Fruit fly (Drosophila melanogaster): ENCODE measurements around the gene eEF1alpha2.

DNA sequence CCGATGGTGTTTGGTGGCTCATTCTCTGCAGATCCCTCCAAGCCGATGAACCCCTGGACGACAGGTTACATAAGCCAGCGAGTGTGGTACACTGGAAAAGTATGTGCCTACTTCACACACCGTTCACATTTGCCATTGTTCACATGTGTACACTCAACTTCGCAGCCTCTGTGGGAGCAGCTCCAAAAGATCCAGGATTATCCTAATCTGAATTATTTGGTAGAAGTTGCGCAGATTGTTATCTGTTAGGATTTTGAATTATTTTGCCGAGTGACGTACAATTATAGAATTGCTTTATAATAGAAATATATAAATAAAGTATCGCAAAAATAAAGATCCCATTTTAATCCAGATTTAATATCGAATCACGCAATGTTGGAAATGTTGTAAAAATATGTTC, 29.3 kb downstream of the eEF1alpha2 start:
- TF ChIP-seq fd96Ca (GFP tag; IDR thresholded peaks at IDR 0.05) (0 out of 3 replicates have a peak, but pooled peaks have one; percentile 25), CG9948 (tag; optimal IDR thresholded peaks at IDR 0.05) (peak; percentile 47), Pif1A (GFP tag; optimal IDR thresholded peaks at IDR 0.05) (peak; percentile 56), CG8159 (tag; optimal IDR thresholded peaks at IDR 0.05) (peak; percentile 54)

Measured in whole organism, pupa.